Fruit fly (Drosophila melanogaster) whole organism, embryonic: ENCODE results near the gene CG7702.
A peak's percentile ranks its signal among the peaks of the same experiment; 100 is the strongest.

Experiments used
- Bdp1 ChIP-seq: fragments of 200-800 bp; sonication (Bioruptor generic); optimal IDR thresholded peaks from 3 replicates; lab custom pipeline; 2016; ENCODE audit warnings: missing biosample characterization, missing genetic modification characterization
- Bteb2 ChIP-seq: fragments of 200-800 bp; sonication (Bioruptor generic); optimal IDR thresholded peaks from 2 replicates; lab custom pipeline; 2016; ENCODE audit warnings: missing biosample characterization, missing genetic modification characterization
- CG10147 ChIP-seq: fragments of 200-800 bp; sonication (Bioruptor generic); optimal IDR thresholded peaks from 2 replicates; lab custom pipeline; 2019; ENCODE audit warnings: missing biosample characterization, mild to moderate bottlenecking, missing genetic modification characterization, moderate library complexity
- CG10267 ChIP-seq: fragments of 200-800 bp; sonication (Bioruptor generic); optimal IDR thresholded peaks from 2 replicates; lab custom pipeline; 2018; ENCODE audit warnings: missing biosample characterization, mild to moderate bottlenecking, missing genetic modification characterization, moderate library complexity
- CG10959 ChIP-seq: fragments of 200-800 bp; sonication (Bioruptor generic); IDR thresholded peaks from 2 replicates; pipeline ENCODE4 v1.3.6; 2022; ENCODE audit warnings: missing biosample characterization, missing genetic modification characterization
- CG12942 ChIP-seq: fragments of 200-800 bp; sonication (Bioruptor generic); optimal IDR thresholded peaks from 3 replicates; lab custom pipeline; 2016; ENCODE audit warnings: missing biosample characterization, missing genetic modification characterization
- CG1602 ChIP-seq: fragments of 200-800 bp; sonication (Bioruptor generic); optimal IDR thresholded peaks from 3 replicates; lab custom pipeline; 2016; ENCODE audit warnings: missing biosample characterization, missing genetic modification characterization
- CG16813 ChIP-seq: fragments of 200-800 bp; sonication (Bioruptor generic); IDR thresholded peaks from 3 replicates; pipeline ENCODE4 v1.3.6; 2022; ENCODE audit warnings: missing biosample characterization, missing genetic modification characterization; ENCODE audit not compliant: partially characterized antibody
- CG17328 ChIP-seq: fragments of 200-800 bp; sonication (Bioruptor generic); IDR thresholded peaks from 2 replicates; pipeline ENCODE4 v1.3.6; 2022; ENCODE audit warnings: missing biosample characterization, missing genetic modification characterization
- CG17359 ChIP-seq: fragments of 200-800 bp; sonication (Bioruptor generic); optimal IDR thresholded peaks from 3 replicates; lab custom pipeline; 2018; ENCODE audit warnings: missing biosample characterization, mild to moderate bottlenecking, missing genetic modification characterization, moderate library complexity
- CG18011 ChIP-seq: fragments of 200-800 bp; sonication (Bioruptor generic); optimal IDR thresholded peaks from 2 replicates; lab custom pipeline; 2017; ENCODE audit warnings: missing biosample characterization, missing genetic modification characterization, mild to moderate bottlenecking, moderate library complexity, missing genotype
- CG18619 ChIP-seq: fragments of 200-800 bp; sonication (Bioruptor generic); optimal IDR thresholded peaks from 3 replicates; lab custom pipeline; 2017; ENCODE audit warnings: missing biosample characterization, mild to moderate bottlenecking, missing genetic modification characterization
- CG2116 ChIP-seq: fragments of 200-800 bp; sonication (Bioruptor generic); optimal IDR thresholded peaks from 3 replicates; lab custom pipeline; 2018; ENCODE audit warnings: missing biosample characterization, mild to moderate bottlenecking, missing genetic modification characterization
- CG2712 ChIP-seq: fragments of 200-800 bp; optimal IDR thresholded peaks from 3 replicates; lab custom pipeline; 2019; ENCODE audit warnings: missing biosample characterization, mild to moderate bottlenecking, missing genetic modification characterization, moderate library complexity
- CG31224 ChIP-seq: fragments of 200-800 bp; sonication (Bioruptor generic); IDR thresholded peaks from 2 replicates; pipeline ENCODE4 v1.3.6; 2022; ENCODE audit warnings: missing biosample characterization, missing genetic modification characterization
- CG32767 ChIP-seq: fragments of 200-800 bp; sonication (Bioruptor generic); IDR thresholded peaks from 2 replicates; pipeline ENCODE4 v1.3.6; 2022; ENCODE audit warnings: missing biosample characterization, missing genetic modification characterization
- CG4707 ChIP-seq: fragments of 200-800 bp; sonication (Bioruptor generic); optimal IDR thresholded peaks from 2 replicates; lab custom pipeline; 2018; ENCODE audit warnings: missing biosample characterization, mild to moderate bottlenecking, missing genetic modification characterization, moderate library complexity
- CG4854 ChIP-seq: fragments of 200-800 bp; sonication (Bioruptor generic); optimal IDR thresholded peaks from 2 replicates; lab custom pipeline; 2016; ENCODE audit warnings: missing biosample characterization, missing genetic modification characterization, inconsistent platforms
- CG7745 ChIP-seq: fragments of 200-800 bp; sonication (Bioruptor generic); optimal IDR thresholded peaks from 2 replicates; lab custom pipeline; 2018; ENCODE audit warnings: missing biosample characterization, mild to moderate bottlenecking, missing genetic modification characterization, moderate library complexity
- Camta ChIP-seq: fragments of 200-800 bp; sonication (Bioruptor generic); optimal IDR thresholded peaks from 2 replicates; lab custom pipeline; 2016; ENCODE audit warnings: missing biosample characterization, missing genetic modification characterization
- Deaf1 ChIP-seq: fragments of 200-800 bp; optimal IDR thresholded peaks from 3 replicates; lab custom pipeline; 2019; ENCODE audit warnings: missing biosample characterization, mild to moderate bottlenecking, missing genetic modification characterization, moderate library complexity
- Dip2 ChIP-seq: fragments of 200-800 bp; sonication (Bioruptor generic); IDR thresholded peaks from 2 replicates; pipeline ENCODE4 v1.3.6; 2022; ENCODE audit warnings: missing biosample characterization, missing genetic modification characterization
- Dp ChIP-seq: fragments of 200-800 bp; sonication (Bioruptor generic); optimal IDR thresholded peaks from 2 replicates; lab custom pipeline; 2018; ENCODE audit warnings: missing biosample characterization, mild to moderate bottlenecking, missing genetic modification characterization, moderate library complexity
- Ets65A ChIP-seq: fragments of 200-800 bp; sonication (Bioruptor generic); peaks from one replicate; lab custom pipeline; 2016; ENCODE audit warnings: missing biosample characterization, missing genetic modification characterization
- HLH54F ChIP-seq: fragments of 200-800 bp; sonication (Bioruptor generic); optimal IDR thresholded peaks from 3 replicates; lab custom pipeline; 2016; ENCODE audit warnings: missing biosample characterization, missing genetic modification characterization
- HmgZ ChIP-seq: fragments of 200-800 bp; sonication (Bioruptor generic); optimal IDR thresholded peaks from 2 replicates; lab custom pipeline; 2018; ENCODE audit warnings: missing biosample characterization, mild to moderate bottlenecking, missing genetic modification characterization
- MBD-R2 ChIP-seq: fragments of 200-800 bp; sonication (Bioruptor generic); IDR thresholded peaks from 2 replicates; pipeline ENCODE4 v1.3.6; 2022; ENCODE audit warnings: missing biosample characterization, missing genetic modification characterization
- NC2α ChIP-seq: fragments of 200-800 bp; sonication (Bioruptor generic); optimal IDR thresholded peaks from 2 replicates; lab custom pipeline; 2016; ENCODE audit warnings: missing biosample characterization, missing genetic modification characterization
- NC2β ChIP-seq: fragments of 200-800 bp; sonication (Bioruptor generic); optimal IDR thresholded peaks from 2 replicates; lab custom pipeline; 2016; ENCODE audit warnings: missing biosample characterization, missing genetic modification characterization
- Optix ChIP-seq: fragments of 200-800 bp; sonication (Bioruptor generic); IDR thresholded peaks from 3 replicates; pipeline ENCODE4 v1.3.6; 2022; ENCODE audit warnings: missing biosample characterization, missing genetic modification characterization
- PHDP ChIP-seq: fragments of 200-800 bp; sonication (Bioruptor generic); optimal IDR thresholded peaks from 3 replicates; lab custom pipeline; 2018; ENCODE audit warnings: missing biosample characterization, mild to moderate bottlenecking, missing genetic modification characterization, moderate library complexity
- Pdp1 ChIP-seq, 2 experiments: fragments of 200-800 bp; sonication (Bioruptor generic); optimal IDR thresholded peaks; 3 replicates each; lab custom pipeline; 2016; ENCODE audit warnings: missing biosample characterization in 2 of 2, missing genetic modification characterization in 2 of 2, mild to moderate bottlenecking in 1 of 2, moderate library complexity in 1 of 2
- amos ChIP-seq: fragments of 200-800 bp; sonication (Bioruptor generic); IDR thresholded peaks from 2 replicates; pipeline ENCODE4 v1.3.6; 2022; ENCODE audit warnings: missing biosample characterization, missing genetic modification characterization; ENCODE audit not compliant: partially characterized antibody
- chn ChIP-seq: fragments of 200-800 bp; sonication (Bioruptor generic); optimal IDR thresholded peaks from 2 replicates; lab custom pipeline; 2016; ENCODE audit warnings: missing biosample characterization, missing genetic modification characterization
- crol ChIP-seq: fragments of 200-800 bp; sonication (Bioruptor generic); IDR thresholded peaks from 2 replicates; pipeline ENCODE4 v1.3.6; 2022; ENCODE audit warnings: missing biosample characterization, missing genetic modification characterization
- dan ChIP-seq: fragments of 200-800 bp; sonication (Bioruptor generic); IDR thresholded peaks from 2 replicates; pipeline ENCODE4 v1.3.6; 2022; ENCODE audit warnings: missing biosample characterization, missing genetic modification characterization
- ind ChIP-seq: fragments of 200-800 bp; sonication (Bioruptor generic); optimal IDR thresholded peaks from 3 replicates; lab custom pipeline; 2016; ENCODE audit warnings: missing biosample characterization, missing genetic modification characterization
- ken ChIP-seq: fragments of 200-800 bp; sonication (Bioruptor generic); IDR thresholded peaks from 3 replicates; pipeline ENCODE4 v1.3.6; 2022; ENCODE audit warnings: missing biosample characterization, missing genetic modification characterization
- lbe ChIP-seq: fragments of 200-800 bp; sonication (Bioruptor generic); optimal IDR thresholded peaks from 2 replicates; lab custom pipeline; 2016; ENCODE audit warnings: missing biosample characterization, mild to moderate bottlenecking, missing genetic modification characterization
- lola ChIP-seq, 3 experiments: fragments of >200 bp in 2 of 3; fragments of 200-800 bp in 1 of 3; sonication (Bioruptor generic) in 1 of 3; optimal IDR thresholded peaks; 2 replicates each; lab custom pipeline; 2017 to 2019; ENCODE audit warnings: missing biosample characterization in 3 of 3, missing genetic modification characterization in 3 of 3, mild to moderate bottlenecking in 1 of 3, moderate library complexity in 1 of 3
- luna ChIP-seq: fragments of 200-800 bp; sonication (Bioruptor generic); optimal IDR thresholded peaks from 2 replicates; lab custom pipeline; 2016; ENCODE audit warnings: missing biosample characterization, missing genetic modification characterization
- pho ChIP-seq: fragments of 200-800 bp; sonication (Bioruptor generic); optimal IDR thresholded peaks from 2 replicates; lab custom pipeline; 2016; ENCODE audit warnings: missing biosample characterization, missing genetic modification characterization
- pum ChIP-seq: fragments of 200-800 bp; sonication (Bioruptor generic); optimal IDR thresholded peaks from 2 replicates; lab custom pipeline; 2016; ENCODE audit warnings: missing biosample characterization, missing genetic modification characterization
- repo ChIP-seq: fragments of 200-800 bp; sonication (Bioruptor generic); optimal IDR thresholded peaks from 2 replicates; lab custom pipeline; 2016; ENCODE audit warnings: missing biosample characterization, missing genetic modification characterization
- rib ChIP-seq: fragments of 200-800 bp; sonication (Bioruptor generic); IDR thresholded peaks from 2 replicates; pipeline ENCODE4 v1.3.6; 2022; ENCODE audit warnings: missing biosample characterization, missing genetic modification characterization
- slp2 ChIP-seq: fragments of 200-800 bp; sonication (Bioruptor generic); optimal IDR thresholded peaks from 2 replicates; lab custom pipeline; 2016; ENCODE audit warnings: missing biosample characterization, missing genetic modification characterization
- tup ChIP-seq: fragments of 200-800 bp; sonication (Bioruptor generic); optimal IDR thresholded peaks from 2 replicates; lab custom pipeline; 2016; ENCODE audit warnings: missing biosample characterization, mild to moderate bottlenecking, missing genetic modification characterization, moderate library complexity
- twi ChIP-seq: fragments of 200-800 bp; optimal IDR thresholded peaks from 2 replicates; lab custom pipeline; 2019; ENCODE audit warnings: missing biosample characterization, mild to moderate bottlenecking, missing genetic modification characterization, moderate library complexity
- wor ChIP-seq: fragments of 200-800 bp; sonication (Bioruptor generic); IDR thresholded peaks from 2 replicates; pipeline ENCODE4 v1.3.6; 2022; ENCODE audit warnings: missing biosample characterization, missing genetic modification characterization
- zen ChIP-seq: fragments of 200-800 bp; sonication (Bioruptor generic); optimal IDR thresholded peaks from 3 replicates; lab custom pipeline; 2018; ENCODE audit warnings: missing biosample characterization, mild to moderate bottlenecking, missing genetic modification characterization, moderate library complexity

Gene CG7702

DNA sequence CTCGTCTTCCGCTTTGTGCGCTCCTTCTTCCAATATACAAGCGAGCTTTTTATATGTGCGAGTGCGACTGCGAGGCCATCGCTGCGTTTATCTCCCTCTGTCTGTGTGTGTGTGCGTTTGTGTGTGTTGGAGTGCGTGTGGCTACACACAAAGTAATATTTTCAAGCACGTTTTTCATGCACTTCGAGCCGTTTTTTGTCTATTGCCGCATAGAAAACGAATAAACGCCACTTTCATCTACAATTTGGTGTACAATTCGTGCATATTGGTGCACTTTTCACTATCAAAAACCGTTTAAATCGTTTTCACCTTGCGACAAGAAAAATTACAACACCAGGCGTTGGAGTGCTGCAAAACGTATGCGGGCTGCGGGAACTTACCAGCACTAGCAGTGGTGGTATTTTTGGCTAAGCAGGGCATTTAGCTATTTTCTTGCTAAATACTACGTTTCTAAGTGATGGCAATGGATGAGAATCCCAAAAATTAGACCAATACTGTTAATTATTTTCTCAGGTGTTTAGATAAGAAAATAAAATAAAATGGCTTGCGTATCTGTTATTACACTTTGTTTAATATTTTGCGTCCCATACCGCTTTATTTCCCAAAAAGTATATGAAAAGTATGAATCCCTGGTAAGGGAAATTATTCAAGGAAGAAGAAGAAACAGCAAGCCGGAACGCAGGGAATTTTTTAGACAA, 10.1 kb upstream of the CG7702 start, which contains the start of the genes CG31224 and CstF64 (continued):
- TF ChIP-seq CG10267 (tag; lab: Kevin White, UChicago) (peak; percentile 97), CG2116 (GFP tag; lab: Kevin White, UChicago) (peak; percentile 75), CG18619 (peak; percentile 81), crol (GFP tag; lab: Robert Waterston, UW) (no peak; the same call in 1 of the 2 replicates), CG32767 (GFP tag; lab: Robert Waterston, UW) (peak; percentile 66; the same call in 1 of the 2 replicates), NC2β (GFP tag; lab: Kevin White, UChicago) (peak; percentile 88), Bdp1 (GFP tag; lab: Kevin White, UChicago) (peak; percentile 81), Dip2 (GFP tag; lab: Robert Waterston, UW) (no peak), Deaf1 (no peak), CG10959 (GFP tag; lab: Robert Waterston, UW) (no peak), NC2α (GFP tag; lab: Kevin White, UChicago) (peak; percentile 69), twi (tag; lab: Kevin White, UChicago) (peak; percentile 67), slp2 (GFP tag; lab: Kevin White, UChicago) (peak; percentile 79), amos (GFP tag; lab: Robert Waterston, UW) (peak; percentile 35; the same call in 1 of the 2 replicates), tup (GFP tag; lab: Kevin White, UChicago) (peak; percentile 71), CG2712 (tag; lab: Kevin White, UChicago) (peak; percentile 86), luna (GFP tag; lab: Kevin White, UChicago) (peak; percentile 88), CG4854 (GFP tag; lab: Kevin White, UChicago) (peak; percentile 85), Optix (GFP tag; lab: Robert Waterston, UW) (peak; percentile 56; the same call in 1 of the 3 replicates), dan (GFP tag; lab: Robert Waterston, UW) (no peak), CG12942 (peak; percentile 89), rib (GFP tag; lab: Robert Waterston, UW) (0 out of 2 replicates have a peak, but pooled peaks have one; percentile 44), CG16813 (peak; percentile 34; the same call in 1 of the 3 replicates), CG7745 (tag; lab: Kevin White, UChicago) (no peak), ken (GFP tag; lab: Robert Waterston, UW) (peak; percentile 78; the same call in 2 of the 3 replicates), pho (peak; percentile 90), Ets65A (peak; percentile 99), chn (peak; percentile 91), lbe (GFP tag; lab: Kevin White, UChicago) (peak; percentile 57)

dm6 chr3R:18663525-18663924, 5.7 kb upstream of the CG7702 start, which contains the start of the genes Cpsf73 and Gos28:
TSS of gene Cpsf73 (minus strand) at chr3R:18663552.
TSS of gene Gos28 (plus strand) at chr3R:18663738.
- peak; percentile 17; the same call in 1 of the 2 replicates for TF ChIP-seq CG31224 (GFP tag; lab: Robert Waterston, UW)
- TF ChIP-seq CG10147, result peak; percentile 13
- peak; percentile 14 for TF ChIP-seq Camta
- no peak for TF ChIP-seq Bteb2
- peak; percentile 5 for TF ChIP-seq CG17359 (tag; lab: Kevin White, UChicago)
- TF ChIP-seq pum, result peak; percentile 38
- TF ChIP-seq PHDP (tag; lab: Kevin White, UChicago), result peak; percentile 21
- TF ChIP-seq CG4707 (GFP tag; lab: Kevin White, UChicago), result no peak
- peak; percentile 15 for TF ChIP-seq CG18011 (GFP tag; lab: Kevin White, UChicago)
- 0 out of 2 replicates have a peak, but pooled peaks have one; percentile 25 for TF ChIP-seq CG17328
- TF ChIP-seq CG1602 (GFP tag; lab: Kevin White, UChicago), result no peak
- no peak for TF ChIP-seq ken (GFP tag; lab: Robert Waterston, UW)
- TF ChIP-seq Dp (GFP tag; lab: Kevin White, UChicago), result peak; percentile 30
- peak; percentile 53 for TF ChIP-seq HLH54F
- peak; percentile 97 for TF ChIP-seq MBD-R2 (GFP tag; lab: Robert Waterston, UW)
- TF ChIP-seq wor (GFP tag; lab: Robert Waterston, UW), result no peak
- peak; percentile 73 for TF ChIP-seq HmgZ (tag; lab: Kevin White, UChicago)
- no peak for TF ChIP-seq ind (GFP tag; lab: Kevin White, UChicago)
- TF ChIP-seq lola (GFP tag; optimal IDR thresholded peaks at IDR 0.05; lab: Kevin White, UChicago), result peak in 1 of 3 experiments; percentile 24
- peak; percentile 31 to 33 for TF ChIP-seq Pdp1 (GFP tag; optimal IDR thresholded peaks at IDR 0.05; lab: Kevin White, UChicago)
- peak; percentile 1 for TF ChIP-seq zen (tag; lab: Kevin White, UChicago)
- no peak for TF ChIP-seq repo (GFP tag; lab: Kevin White, UChicago)
